Comparison of ENCODE assay signal across 5 fruit fly cellular contexts in genomic region chr3R:7122172-7123072, dm6.
TF ChIP-seq lines count a peak whose summit lies in the region.

No protein-coding gene starts in this region.

- no peak for TF ChIP-seq CTCF in whole organism, embryonic (GFP tag; optimal IDR thresholded peaks at IDR 0.05; lab: Kevin White, UChicago)

TF ChIP-seq in whole organism, 6 proteins besides CTCF, POLR2A, EP300 and RAD21:
- TF ChIP-seq EcR (GFP tag; optimal IDR thresholded peaks at IDR 0.05; lab: Kevin White, UChicago) (peak; percentile 57 to 74), usp (GFP tag; optimal IDR thresholded peaks at IDR 0.05; lab: Kevin White, UChicago) (no peak)

TF ChIP-seq in whole organism, adult, 20 proteins besides CTCF, POLR2A, EP300 and RAD21:
- TF ChIP-seq bab1 (GFP tag; optimal IDR thresholded peaks at IDR 0.05; lab: Kevin White, UChicago) (no peak), CG1620 (GFP tag; optimal IDR thresholded peaks at IDR 0.05; lab: Kevin White, UChicago) (no peak), CG14711 (tag; optimal IDR thresholded peaks at IDR 0.05; lab: Kevin White, UChicago) (no peak), tj (GFP tag; optimal IDR thresholded peaks at IDR 0.05; lab: Kevin White, UChicago) (peak; percentile 4), CG11617 (GFP tag; optimal IDR thresholded peaks at IDR 0.05; lab: Kevin White, UChicago) (no peak), pad (GFP tag; optimal IDR thresholded peaks at IDR 0.05; lab: Kevin White, UChicago) (peak; percentile 99), Clk (GFP tag; optimal IDR thresholded peaks at IDR 0.05; lab: Kevin White, UChicago) (no peak), ovo (GFP tag; optimal IDR thresholded peaks at IDR 0.05; lab: Kevin White, UChicago) (peak; percentile 96)

TF ChIP-seq in whole organism, embryonic, 481 proteins besides CTCF, POLR2A, EP300 and RAD21 (continues in another document):
- TF ChIP-seq Blimp-1 (GFP tag; optimal IDR thresholded peaks at IDR 0.05; lab: Kevin White, UChicago) (peak; percentile 64), CG2120 (GFP tag; optimal IDR thresholded peaks at IDR 0.05; lab: Kevin White, UChicago) (peak; percentile 19), vvl (GFP tag; IDR thresholded peaks at IDR 0.05; lab: Robert Waterston, UW) (peak; percentile 38; the same call in 1 of the 2 replicates), CG6765 (GFP tag; optimal IDR thresholded peaks at IDR 0.05; lab: Kevin White, UChicago) (peak; percentile 1), Mes4 (GFP tag; optimal IDR thresholded peaks at IDR 0.05; lab: Kevin White, UChicago) (no peak), CG8478 (optimal IDR thresholded peaks at IDR 0.05; lab: Kevin White, UChicago) (no peak), CG4360 (GFP tag; IDR thresholded peaks at IDR 0.05; lab: Robert Waterston, UW) (peak; percentile 74), bab2 (GFP tag; optimal IDR thresholded peaks at IDR 0.05; lab: Kevin White, UChicago) (no peak), CG11695 (GFP tag; IDR thresholded peaks at IDR 0.05; lab: Robert Waterston, UW) (0 out of 3 replicates have a peak, but pooled peaks have one; percentile 30), seq (GFP tag; IDR thresholded peaks at IDR 0.05; lab: Robert Waterston, UW) (peak; percentile 8; the same call in 1 of the 2 replicates), CG1792 (GFP tag; optimal IDR thresholded peaks at IDR 0.05; lab: Kevin White, UChicago) (no peak), CG6791 (GFP tag; IDR thresholded peaks at IDR 0.05; lab: Robert Waterston, UW; ENCODE audit: partially characterized antibody) (no peak), gem (tag; optimal IDR thresholded peaks at IDR 0.05; lab: Kevin White, UChicago) (peak; percentile 19), ac (GFP tag; optimal IDR thresholded peaks at IDR 0.05; lab: Kevin White, UChicago) (no peak), sens-2 (GFP tag; IDR thresholded peaks at IDR 0.05; lab: Robert Waterston, UW) (0 out of 2 replicates have a peak, but pooled peaks have one; percentile 29), D (optimal IDR thresholded peaks at IDR 0.05; lab: Kevin White, UChicago) (no peak), D (GFP tag; optimal IDR thresholded peaks at IDR 0.05; lab: Kevin White, UChicago) (peak; percentile 13), stc (GFP tag; IDR thresholded peaks at IDR 0.05; lab: Robert Waterston, UW) (0 out of 2 replicates have a peak, but pooled peaks have one; percentile 14), CG3995 (GFP tag; optimal IDR thresholded peaks at IDR 0.05; lab: Kevin White, UChicago) (no peak), sc (optimal IDR thresholded peaks at IDR 0.05; lab: Kevin White, UChicago) (no peak), sc (GFP tag; optimal IDR thresholded peaks at IDR 0.05; lab: Kevin White, UChicago) (no peak), CG8388 (GFP tag; optimal IDR thresholded peaks at IDR 0.05; lab: Kevin White, UChicago) (no peak), exex (tag; optimal IDR thresholded peaks at IDR 0.05; lab: Kevin White, UChicago) (peak; percentile 42), Awh (GFP tag; IDR thresholded peaks at IDR 0.05; lab: Robert Waterston, UW) (peak; percentile 22; the same call in 1 of the 2 replicates), CG8924 (tag; optimal IDR thresholded peaks at IDR 0.05; lab: Kevin White, UChicago) (peak; percentile 36), CG17802 (tag; optimal IDR thresholded peaks at IDR 0.05; lab: Kevin White, UChicago) (peak; percentile 18)

TF ChIP-seq in whole organism, prepupa, 60 proteins besides CTCF, POLR2A, EP300 and RAD21:
- TF ChIP-seq CG6854 (GFP tag; optimal IDR thresholded peaks at IDR 0.05; lab: Kevin White, UChicago) (peak; percentile 81), CG8119 (GFP tag; IDR thresholded peaks at IDR 0.05; lab: Robert Waterston, UW) (no peak), fkh (GFP tag; optimal IDR thresholded peaks at IDR 0.05; lab: Kevin White, UChicago) (peak; percentile 64), Eip78C (GFP tag; lab: Kevin White, UChicago) (peak; percentile 30), Eip75B (GFP tag; optimal IDR thresholded peaks at IDR 0.05; lab: Kevin White, UChicago) (peak; percentile 67), esn (GFP tag; optimal IDR thresholded peaks at IDR 0.05; lab: Kevin White, UChicago) (peak; percentile 16), svp (GFP tag; lab: Kevin White, UChicago) (peak; percentile 86), Sox102F (GFP tag; optimal IDR thresholded peaks at IDR 0.05; lab: Kevin White, UChicago) (peak; percentile 3), CG6163 (GFP tag; IDR thresholded peaks at IDR 0.05; lab: Robert Waterston, UW) (no peak), CG15336 (GFP tag; IDR thresholded peaks at IDR 0.05; lab: Robert Waterston, UW) (0 out of 2 replicates have a peak, but pooled peaks have one; percentile 9), Blimp-1 (GFP tag; optimal IDR thresholded peaks at IDR 0.05; lab: Kevin White, UChicago) (peak; percentile 79)

TF ChIP-seq in whole organism, pupa, 21 proteins besides CTCF, POLR2A, EP300 and RAD21:
- TF ChIP-seq CG4496 (GFP tag; IDR thresholded peaks at IDR 0.05; lab: Robert Waterston, UW) (0 out of 3 replicates have a peak, but pooled peaks have one; percentile 6), EcR (GFP tag; optimal IDR thresholded peaks at IDR 0.05; lab: Kevin White, UChicago) (peak; percentile 94), CG14655 (GFP tag; optimal IDR thresholded peaks at IDR 0.05; lab: Kevin White, UChicago) (no peak)
TF ChIP-seq in whole organism, pupa: peak in this region for 2.
